Fruit fly (Drosophila melanogaster) S2 (cell line): ENCODE measurements around the gene Spg7.

Experiments used
- CG8478 ChIP-seq: fragments of >200 bp; optimal IDR thresholded peaks from 2 replicates; lab custom pipeline; 2018
- CTCF ChIP-seq, 2 experiments: fragments of >200 bp; optimal IDR thresholded peaks; 2 replicates each; lab custom pipeline; 2018

DNA sequence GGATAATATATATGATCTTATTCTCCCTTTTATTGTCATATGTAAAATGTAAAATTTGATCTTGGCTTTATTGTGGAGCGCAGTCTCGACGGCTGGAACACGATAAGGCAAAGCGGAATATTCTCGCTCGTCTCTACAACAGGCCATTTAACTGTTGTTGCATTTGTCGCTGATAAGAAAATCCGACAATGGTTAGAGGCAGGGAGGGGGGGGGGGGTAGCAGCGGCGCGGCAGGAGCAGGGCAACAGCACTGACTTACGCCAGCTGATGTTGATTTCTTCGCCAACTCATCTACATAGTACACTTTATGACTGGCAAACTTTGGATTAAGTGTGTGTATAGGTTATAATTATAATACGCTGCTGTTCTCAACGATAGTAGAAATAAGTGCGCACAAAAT, 36.3 kb downstream of the Spg7 start:
- TF ChIP-seq CTCF (optimal IDR thresholded peaks at IDR 0.05; lab: Kevin White, UChicago), result no peak
- no peak for TF ChIP-seq CG8478 (lab: Kevin White, UChicago)
